Fruit fly (Drosophila melanogaster) whole organism, adult: ENCODE data around the gene Coq8.

ENCODE experiments used
- CG11617 ChIP-seq: fragments of 200-800 bp; sonication (Bioruptor generic); optimal IDR thresholded peaks from 2 replicates; lab custom pipeline; 2017; ENCODE audit warnings: mild to moderate bottlenecking, missing biosample characterization, missing genetic modification reagents, missing genetic modification characterization
- CG14711 ChIP-seq: fragments of 200-800 bp; sonication (Bioruptor generic); optimal IDR thresholded peaks from 2 replicates; lab custom pipeline; 2018; ENCODE audit warnings: missing biosample characterization, mild to moderate bottlenecking, missing genetic modification characterization, moderate library complexity
- CG1620 ChIP-seq: fragments of 200-800 bp; sonication (Bioruptor generic); optimal IDR thresholded peaks from 2 replicates; lab custom pipeline; 2016; ENCODE audit warnings: missing biosample characterization, missing genetic modification characterization
- CG5204 ChIP-seq: fragments of 200-800 bp; sonication (Bioruptor generic); optimal IDR thresholded peaks from 2 replicates; lab custom pipeline; 2016; ENCODE audit warnings: missing biosample characterization, missing genetic modification characterization
- CG7045 ChIP-seq: fragments of 200-800 bp; sonication (Bioruptor generic); optimal IDR thresholded peaks from 2 replicates; lab custom pipeline; 2017; ENCODE audit warnings: missing biosample characterization, mild to moderate bottlenecking, missing genetic modification characterization
- Clk ChIP-seq: fragments of 200-800 bp; sonication (Bioruptor generic); optimal IDR thresholded peaks from 2 replicates; lab custom pipeline; 2017; ENCODE audit warnings: missing biosample characterization, missing genetic modification characterization
- Hr96 ChIP-seq: fragments of 200-800 bp; sonication (Bioruptor generic); optimal IDR thresholded peaks from 2 replicates; lab custom pipeline; 2016; ENCODE audit warnings: missing biosample characterization, missing genetic modification characterization
- Mnt ChIP-seq: fragments of 200-800 bp; sonication (Bioruptor generic); optimal IDR thresholded peaks from 2 replicates; lab custom pipeline; 2016; ENCODE audit warnings: missing biosample characterization, mild to moderate bottlenecking, missing genetic modification characterization
- bab1 ChIP-seq: fragments of 200-800 bp; sonication (Bioruptor generic); optimal IDR thresholded peaks from 3 replicates; lab custom pipeline; 2019; ENCODE audit warnings: missing biosample characterization, mild to moderate bottlenecking, missing genetic modification characterization, moderate library complexity
- cnc ChIP-seq, 2 experiments: fragments of >200 bp; optimal IDR thresholded peaks; 2 replicates each; lab custom pipeline; 2017
- ovo ChIP-seq: fragments of 200-800 bp; sonication (Bioruptor generic); optimal IDR thresholded peaks from 2 replicates; lab custom pipeline; 2016; ENCODE audit warnings: missing biosample characterization, missing genetic modification characterization
- pad ChIP-seq: fragments of 200-800 bp; sonication (Bioruptor generic); optimal IDR thresholded peaks from 3 replicates; lab custom pipeline; 2017; ENCODE audit warnings: missing biosample characterization, missing genetic modification characterization, mild to moderate bottlenecking, moderate library complexity, missing genetic modification reagents
- tj ChIP-seq: fragments of 200-800 bp; sonication (Bioruptor generic); optimal IDR thresholded peaks from 3 replicates; lab custom pipeline; 2017; ENCODE audit warnings: missing biosample characterization, mild to moderate bottlenecking, missing genetic modification characterization, moderate library complexity
- toe ChIP-seq: fragments of 200-800 bp; sonication (Bioruptor generic); optimal IDR thresholded peaks from 2 replicates; lab custom pipeline; 2016; ENCODE audit warnings: missing biosample characterization, missing genetic modification characterization

Gene Coq8

dm6 chrX:12869850-12870249 lies 31.1 kb downstream of the Coq8 start:
- TF ChIP-seq CG5204 (GFP tag; lab: Kevin White, UChicago) (no peak), bab1 (GFP tag; lab: Kevin White, UChicago) (no peak), pad (no peak)

dm6 chrX:12868605-12869004 lies 32.3 kb downstream of the Coq8 start:
- TF ChIP-seq pad (no peak), CG1620 (GFP tag; lab: Kevin White, UChicago) (no peak), Hr96 (GFP tag; lab: Kevin White, UChicago) (no peak), CG11617 (GFP tag; lab: Kevin White, UChicago) (no peak), toe (GFP tag; lab: Kevin White, UChicago) (no peak), Clk (GFP tag; lab: Kevin White, UChicago) (no peak), ovo (GFP tag; lab: Kevin White, UChicago) (no peak), CG5204 (GFP tag; lab: Kevin White, UChicago) (no peak), cnc (optimal IDR thresholded peaks at IDR 0.05; lab: Kevin White, UChicago) (no peak), CG7045 (no peak), CG14711 (tag; lab: Kevin White, UChicago) (no peak), tj (GFP tag; lab: Kevin White, UChicago) (no peak)

DNA sequence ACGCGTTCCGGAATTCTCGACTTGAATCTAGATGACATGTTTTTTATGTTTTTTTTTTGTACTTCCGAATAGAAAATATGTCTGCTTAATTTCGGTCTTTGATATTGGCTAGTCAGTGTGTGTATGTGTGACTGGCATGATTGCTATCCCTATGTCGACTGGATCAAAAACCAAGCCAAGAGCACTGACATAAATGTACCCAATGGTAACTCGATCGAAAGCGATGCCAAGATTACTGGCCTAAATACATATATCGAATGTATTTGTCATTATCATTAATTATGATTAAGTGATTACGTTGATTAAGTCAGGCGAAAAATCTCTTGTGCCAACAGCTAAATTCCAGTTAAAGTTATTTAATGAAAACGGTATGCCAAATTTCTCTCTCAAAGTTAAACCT lies 43.3 kb downstream of the Coq8 start, which contains the start of gene CG4661:
Gene CG4661, minus strand, starts transcription at position 101 of the 400 bp plus-strand sequence.
- TF ChIP-seq Mnt (GFP tag; lab: Kevin White, UChicago) (no peak), ovo (GFP tag; lab: Kevin White, UChicago) (no peak)
